Worm (Caenorhabditis elegans) whole organism, L1 larva: Measurements from ENCODE around the gene sdz-9.

Experiments used
- C16A3.4 ChIP-seq: fragments of 150-350 bp; optimal IDR thresholded peaks from 2 replicates; lab custom pipeline; 2014; ENCODE audit warnings: missing biosample characterization, missing genetic modification characterization
- F16B12.6 ChIP-seq: fragments of 150-350 bp; optimal IDR thresholded peaks from 2 replicates; lab custom pipeline; 2014; ENCODE audit warnings: missing biosample characterization, missing genetic modification characterization
- Y116A8C.19 ChIP-seq: sonication (generic microtip); optimal IDR thresholded peaks from 2 replicates; lab custom pipeline; 2016; ENCODE audit warnings: missing compliant biosample characterization, missing genetic modification characterization, borderline replicate concordance
- aha-1 ChIP-seq: fragments of 150-350 bp; optimal IDR thresholded peaks from 2 replicates; lab custom pipeline; 2014; ENCODE audit warnings: missing biosample characterization, missing genetic modification characterization
- alr-1 ChIP-seq: fragments of 200-800 bp; sonication (Bioruptor generic); optimal IDR thresholded peaks from 2 replicates; lab custom pipeline; 2018; ENCODE audit warnings: borderline replicate concordance, mild to moderate bottlenecking, missing genetic modification characterization, missing compliant biosample characterization
- aly-2 ChIP-seq: fragments of 150-350 bp; optimal IDR thresholded peaks from 2 replicates; lab custom pipeline; 2014; ENCODE audit warnings: missing biosample characterization, missing genetic modification characterization
- ama-1 ChIP-seq: fragments of 150-350 bp; optimal IDR thresholded peaks from 2 replicates; lab custom pipeline; 2014
- ceh-63 ChIP-seq: fragments of 200-800 bp; sonication (Bioruptor generic); optimal IDR thresholded peaks from 2 replicates; lab custom pipeline; 2018; ENCODE audit warnings: mild to moderate bottlenecking, missing genetic modification characterization, missing compliant biosample characterization
- ceh-82 ChIP-seq, 3 experiments: fragments of 150-350 bp in 1 of 3; sonication (generic microtip) in 2 of 3; optimal IDR thresholded peaks; 2 replicates each; lab custom pipeline; 2014 to 2017; ENCODE audit warnings: missing biosample characterization in 3 of 3, missing genetic modification characterization in 3 of 3
- ceh-88 ChIP-seq: fragments of 200-800 bp; sonication (Bioruptor generic); IDR thresholded peaks from 2 replicates; pipeline ENCODE4 v1.3.6; 2022; ENCODE audit warnings: missing genetic modification characterization, missing compliant biosample characterization
- ces-1 ChIP-seq: fragments of 150-350 bp; optimal IDR thresholded peaks from 2 replicates; lab custom pipeline; 2014; ENCODE audit warnings: missing biosample characterization, missing genetic modification reagents, missing genetic modification characterization
- efl-1 ChIP-seq, 4 experiments: fragments of 150-350 bp; optimal IDR thresholded peaks in 3 of 4; peaks in 1 of 4; 1 replicate in 1 of 4; 2 replicates in 3 of 4; lab custom pipeline; 2014; ENCODE audit warnings: missing biosample characterization in 2 of 4, missing genetic modification characterization in 2 of 4, missing genetic modification reagents in 2 of 4
- efl-3 ChIP-seq: fragments of 200-800 bp; sonication (Bioruptor generic); optimal IDR thresholded peaks from 2 replicates; lab custom pipeline; 2018; ENCODE audit warnings: mild to moderate bottlenecking, missing genetic modification characterization, missing compliant biosample characterization
- egl-13 ChIP-seq: sonication (generic microtip); optimal IDR thresholded peaks from 2 replicates; lab custom pipeline; 2016; ENCODE audit warnings: missing genotype, missing genetic modification reagents, missing genetic modification characterization, missing compliant biosample characterization
- hlh-17 ChIP-seq: fragments of 200-800 bp; sonication (Bioruptor generic); optimal IDR thresholded peaks from 2 replicates; lab custom pipeline; 2018; ENCODE audit warnings: missing genetic modification characterization, mild to moderate bottlenecking, missing compliant biosample characterization, moderate library complexity, borderline replicate concordance
- jun-1 ChIP-seq: fragments of 150-350 bp; optimal IDR thresholded peaks from 2 replicates; lab custom pipeline; 2014; ENCODE audit warnings: missing biosample characterization, missing genetic modification reagents, missing genetic modification characterization
- lin-13 ChIP-seq: fragments of 150-350 bp; optimal IDR thresholded peaks from 2 replicates; lab custom pipeline; 2014; ENCODE audit warnings: missing biosample characterization, missing genetic modification reagents, missing genetic modification characterization
- lin-15B ChIP-seq: fragments of 150-350 bp; sonication (generic microtip); optimal IDR thresholded peaks from 3 replicates; lab custom pipeline; 2014; ENCODE audit warnings: missing biosample characterization, missing genetic modification characterization
- lin-35 ChIP-seq, 2 experiments: fragments of 150-350 bp; optimal IDR thresholded peaks; 2 replicates each; lab custom pipeline; 2014; ENCODE audit warnings: missing biosample characterization in 2 of 2, missing genetic modification characterization in 2 of 2, missing genetic modification reagents in 2 of 2
- lir-3 ChIP-seq: sonication (generic microtip); optimal IDR thresholded peaks from 2 replicates; lab custom pipeline; 2016; ENCODE audit warnings: mild to moderate bottlenecking, missing genetic modification characterization, moderate library complexity, missing compliant biosample characterization; ENCODE audit not compliant: poor library complexity
- mep-1 ChIP-seq: fragments of 150-350 bp; optimal IDR thresholded peaks from 2 replicates; lab custom pipeline; 2014; ENCODE audit warnings: missing biosample characterization, missing genetic modification characterization
- nhr-12 ChIP-seq: sonication (generic microtip); optimal IDR thresholded peaks from 2 replicates; lab custom pipeline; 2017; ENCODE audit warnings: missing biosample characterization, missing genetic modification characterization
- nhr-237 ChIP-seq: fragments of 150-350 bp; optimal IDR thresholded peaks from 2 replicates; lab custom pipeline; 2014; ENCODE audit warnings: missing biosample characterization, missing genetic modification characterization
- nhr-28 ChIP-seq: fragments of 150-350 bp; optimal IDR thresholded peaks from 2 replicates; lab custom pipeline; 2014; ENCODE audit warnings: missing biosample characterization, missing genetic modification characterization
- nhr-77 ChIP-seq: fragments of 150-350 bp; optimal IDR thresholded peaks from 2 replicates; lab custom pipeline; 2014; ENCODE audit warnings: missing biosample characterization, missing genetic modification characterization
- nhr-90 ChIP-seq: sonication (generic microtip); optimal IDR thresholded peaks from 2 replicates; lab custom pipeline; 2016; ENCODE audit warnings: mild to moderate bottlenecking, missing genetic modification characterization, missing compliant biosample characterization; ENCODE audit not compliant: poor library complexity
- pag-3 ChIP-seq: sonication (generic microtip); optimal IDR thresholded peaks from 2 replicates; lab custom pipeline; 2017; ENCODE audit warnings: missing genetic modification characterization, mild to moderate bottlenecking, missing compliant biosample characterization, antibody characterized with exemption, borderline replicate concordance; ENCODE audit not compliant: insufficient read depth
- pax-3 ChIP-seq: fragments of 200-800 bp; sonication (Bioruptor generic); optimal IDR thresholded peaks from 2 replicates; lab custom pipeline; 2018; ENCODE audit warnings: mild to moderate bottlenecking, missing genetic modification characterization, moderate library complexity, missing compliant biosample characterization
- rnt-1 ChIP-seq: sonication (generic microtip); optimal IDR thresholded peaks from 2 replicates; lab custom pipeline; 2016; ENCODE audit warnings: mild to moderate bottlenecking, missing genetic modification characterization, moderate library complexity, missing compliant biosample characterization
- skn-1 ChIP-seq: fragments of 150-350 bp; optimal IDR thresholded peaks from 2 replicates; lab custom pipeline; 2014; ENCODE audit warnings: missing biosample characterization, missing genetic modification characterization
- sup-37 ChIP-seq: fragments of 200-800 bp; sonication (Bioruptor generic); optimal IDR thresholded peaks from 2 replicates; lab custom pipeline; 2018; ENCODE audit warnings: mild to moderate bottlenecking, missing genetic modification characterization, missing compliant biosample characterization
- tbx-2 ChIP-seq: sonication (generic microtip); optimal IDR thresholded peaks from 2 replicates; lab custom pipeline; 2016; ENCODE audit warnings: missing genetic modification characterization, missing compliant biosample characterization
- unc-62 ChIP-seq: fragments of 150-350 bp; optimal IDR thresholded peaks from 2 replicates; lab custom pipeline; 2014; ENCODE audit warnings: missing biosample characterization, missing genetic modification reagents, missing genetic modification characterization
- unc-86 ChIP-seq: sonication (generic microtip); optimal IDR thresholded peaks from 2 replicates; lab custom pipeline; 2016; ENCODE audit warnings: missing genetic modification characterization, missing compliant biosample characterization
- vab-15 ChIP-seq: sonication (generic microtip); optimal IDR thresholded peaks from 2 replicates; lab custom pipeline; 2017; ENCODE audit warnings: missing genotype, mild to moderate bottlenecking, missing genetic modification characterization, missing compliant biosample characterization
- zag-1 ChIP-seq: fragments of 150-350 bp; optimal IDR thresholded peaks from 2 replicates; lab custom pipeline; 2014; ENCODE audit warnings: missing biosample characterization, missing genetic modification characterization
- ztf-11 ChIP-seq, 2 experiments: sonication (generic microtip); optimal IDR thresholded peaks; 2 replicates each; lab custom pipeline; 2016 to 2017; ENCODE audit warnings: missing genetic modification characterization in 2 of 2, missing biosample characterization in 1 of 2, missing compliant biosample characterization in 1 of 2
- ztf-4 ChIP-seq: fragments of 150-350 bp; optimal IDR thresholded peaks from 2 replicates; lab custom pipeline; 2014; ENCODE audit warnings: missing biosample characterization, missing genetic modification characterization

The sdz-9 gene

DNA sequence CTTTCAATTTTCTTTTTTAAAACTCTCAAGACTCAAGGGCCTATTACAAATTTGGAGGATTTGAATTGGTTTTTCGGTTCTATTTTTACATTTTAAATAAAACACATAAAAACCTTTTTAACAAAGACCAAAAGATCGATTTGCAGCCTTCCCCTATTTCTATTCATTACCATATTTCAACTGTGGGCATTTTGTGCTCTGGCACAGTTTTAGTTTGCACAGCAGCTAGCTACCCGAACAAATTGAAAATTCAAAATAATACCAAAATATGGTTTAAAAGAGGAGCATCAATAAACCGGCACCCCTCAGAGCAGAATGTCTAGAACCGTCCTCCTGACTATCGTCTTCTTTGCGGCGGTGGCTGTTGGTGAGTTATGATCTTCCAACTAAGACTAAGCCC lies 7.9 kb upstream of the sdz-9 start, which contains the start of gene F08D12.2:
TSS of gene F08D12.2 (plus strand) at position 301 of the 400 bp plus-strand sequence.
- no peak for TF ChIP-seq lin-35 (GFP tag; optimal IDR thresholded peaks at IDR 0.05; lab: Kevin White, UChicago)
- no peak for TF ChIP-seq rnt-1
- no peak for TF ChIP-seq jun-1
- TF ChIP-seq pax-3 = no peak
- no peak for TF ChIP-seq ceh-88
- no peak for TF ChIP-seq ama-1 (lab: Kevin White, UChicago)
- no peak for TF ChIP-seq nhr-77 (tag; lab: Kevin White, UChicago)
- no peak for TF ChIP-seq unc-62 (GFP tag; lab: Kevin White, UChicago)
- no peak for TF ChIP-seq efl-3 (GFP tag; lab: Kevin White, UChicago)
- TF ChIP-seq pag-3 (tag; lab: Kevin White, UChicago) = no peak
- no peak for TF ChIP-seq sup-37 (GFP tag; lab: Kevin White, UChicago)
- TF ChIP-seq aly-2 (tag; lab: Kevin White, UChicago) = no peak
- TF ChIP-seq nhr-90 (tag; lab: Kevin White, UChicago) = no peak
- no peak for TF ChIP-seq nhr-12
- TF ChIP-seq ces-1 = no peak
- TF ChIP-seq efl-1 (optimal IDR thresholded peaks at IDR 0.05; lab: Kevin White, UChicago) = no peak
- TF ChIP-seq efl-1 (GFP tag; optimal IDR thresholded peaks at IDR 0.05 in 1 of 2; lab: Kevin White, UChicago) = no peak
- no peak for TF ChIP-seq unc-86 (tag; lab: Kevin White, UChicago)

DNA sequence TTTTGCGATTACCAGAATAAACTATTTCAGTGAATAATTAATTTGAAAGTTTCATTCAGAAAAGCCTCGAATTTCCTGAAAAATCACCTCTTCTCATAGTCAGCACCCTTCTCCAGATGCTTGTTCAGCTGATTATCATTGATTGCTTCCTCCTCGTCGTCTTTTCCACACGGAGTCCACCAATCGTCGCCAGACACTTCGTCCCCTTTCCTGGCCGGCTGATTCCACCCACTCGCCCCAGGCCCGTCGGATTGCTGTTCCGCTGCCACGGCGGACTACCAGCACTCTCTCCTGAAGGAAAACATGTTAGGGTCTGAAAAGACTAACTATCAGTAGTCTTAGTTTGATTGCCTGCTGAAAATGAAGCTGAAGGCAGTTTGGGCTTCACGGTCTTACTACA lies 7.4 kb upstream of the sdz-9 start:
- TF ChIP-seq mep-1 (tag; lab: Kevin White, UChicago) (no peak), lir-3 (no peak), hlh-17 (GFP tag; lab: Kevin White, UChicago) (no peak), egl-13 (tag; lab: Kevin White, UChicago) (no peak), skn-1 (tag; lab: Kevin White, UChicago) (no peak), F16B12.6 (tag; lab: Kevin White, UChicago) (no peak), nhr-77 (tag; lab: Kevin White, UChicago) (no peak), ztf-11 (tag; optimal IDR thresholded peaks at IDR 0.05; lab: Kevin White, UChicago) (no peak), ceh-63 (GFP tag; lab: Kevin White, UChicago) (no peak), pag-3 (tag; lab: Kevin White, UChicago) (no peak), tbx-2 (tag; lab: Kevin White, UChicago) (no peak), C16A3.4 (tag; lab: Kevin White, UChicago) (no peak), Y116A8C.19 (tag; lab: Kevin White, UChicago) (no peak), lin-15B (no peak), efl-3 (GFP tag; lab: Kevin White, UChicago) (no peak)

DNA sequence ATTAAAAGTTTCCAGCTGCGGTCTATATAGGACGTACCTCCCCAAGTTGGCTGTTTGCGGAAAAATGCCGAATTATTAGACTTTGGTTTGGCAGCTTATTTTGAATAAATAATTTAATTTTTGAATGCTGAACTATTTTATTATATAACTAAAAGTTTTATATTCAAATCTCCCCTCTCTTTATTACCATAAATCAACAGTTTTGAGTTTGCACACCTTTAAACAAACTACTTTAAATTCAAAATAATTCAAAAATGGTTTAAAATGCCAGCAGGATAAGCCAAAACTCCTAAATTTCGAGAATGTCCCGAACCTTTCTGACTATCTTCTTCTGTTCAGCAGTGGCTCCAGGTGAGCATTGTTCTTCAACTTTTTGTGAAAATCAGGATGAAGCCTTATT lies 5.8 kb upstream of the sdz-9 start, which contains the start of gene F08D12.3:
TSS of gene F08D12.3 (plus strand) at position 301 of the 400 bp plus-strand sequence.
- TF ChIP-seq alr-1 (tag; lab: Kevin White, UChicago) = no peak
- TF ChIP-seq ztf-4 (tag; lab: Kevin White, UChicago) = no peak
- TF ChIP-seq zag-1 (tag; lab: Kevin White, UChicago) = no peak
- no peak for TF ChIP-seq aha-1
- no peak for TF ChIP-seq nhr-28
- no peak for TF ChIP-seq ceh-82 (tag; optimal IDR thresholded peaks at IDR 0.05; lab: Kevin White, UChicago)
- TF ChIP-seq lin-13 = no peak
- TF ChIP-seq nhr-237 (tag; lab: Kevin White, UChicago) = no peak
- TF ChIP-seq ztf-11 (tag; optimal IDR thresholded peaks at IDR 0.05; lab: Kevin White, UChicago) = no peak
- TF ChIP-seq lin-35 (GFP tag; optimal IDR thresholded peaks at IDR 0.05; lab: Kevin White, UChicago) = no peak
- TF ChIP-seq vab-15 = no peak
